Fruit fly (Drosophila melanogaster) ovary, adult (tissue): ENCODE data around the gene CG14891.

Experiments used
- CG17801 ChIP-seq: fragments of 200-800 bp; optimal IDR thresholded peaks from 2 replicates; lab custom pipeline; 2019; ENCODE audit warnings: missing biosample characterization, mild to moderate bottlenecking, missing genetic modification characterization, moderate library complexity; ENCODE audit not compliant: partially characterized antibody

The CG14891 gene

DNA sequence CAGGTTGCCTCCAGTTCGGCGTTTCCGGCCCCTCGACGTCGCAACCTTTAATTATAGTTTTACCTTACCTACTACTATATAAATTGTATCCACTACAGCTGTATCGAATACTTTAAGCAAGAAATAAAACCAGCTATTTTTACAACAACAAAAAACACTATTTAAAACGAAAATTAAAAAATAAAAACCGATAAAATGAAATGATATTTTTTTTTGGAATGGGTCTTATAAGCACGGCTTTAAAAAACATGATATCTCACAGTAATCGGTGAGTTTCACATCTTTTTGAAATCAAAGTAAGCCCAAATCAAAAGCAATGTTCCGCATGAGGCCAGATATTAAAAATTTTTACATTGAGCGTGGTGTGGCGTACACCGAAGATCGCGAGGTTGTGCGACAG, at the start of gene CG14891:
CG14891 (plus strand) TSS at position 301 of the 400 bp plus-strand sequence.
- TF ChIP-seq CG17801 (GFP tag; lab: Kevin White, UChicago), result no peak

DNA sequence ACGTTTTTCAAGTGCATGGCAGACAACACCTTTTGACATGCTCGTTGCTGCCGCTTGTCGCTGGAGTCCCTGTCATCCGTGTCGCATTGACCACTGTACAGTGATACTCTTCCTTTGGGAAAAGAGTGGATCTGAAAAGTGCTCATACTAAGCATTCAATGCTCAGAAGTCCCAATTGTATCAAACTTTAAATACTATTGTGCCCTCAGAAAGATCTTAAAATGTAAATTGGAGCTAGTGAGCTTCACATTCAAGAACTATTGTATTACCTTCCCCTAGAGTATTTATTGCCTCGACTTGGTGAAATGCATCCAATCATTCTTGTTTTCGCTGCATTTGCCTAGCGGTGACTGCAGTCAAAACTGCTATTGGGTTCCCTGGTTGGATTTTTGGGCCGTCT, 47.9 kb upstream of the CG14891 start:
- no peak for TF ChIP-seq CG17801 (GFP tag; lab: Kevin White, UChicago)

dm6 chr3R:16524178-16524577, 47.1 kb upstream of the CG14891 start:
- no peak for TF ChIP-seq CG17801 (GFP tag; lab: Kevin White, UChicago)

- no peak for TF ChIP-seq CG17801 (GFP tag; lab: Kevin White, UChicago)
Measured at dm6 chr3R:16524593-16525111, 46.7 kb upstream of the CG14891 start.

- no peak for TF ChIP-seq CG17801 (GFP tag; lab: Kevin White, UChicago)
Measured at dm6 chr3R:16525555-16525954, 45.8 kb upstream of the CG14891 start.

- no peak for TF ChIP-seq CG17801 (GFP tag; lab: Kevin White, UChicago)
Measured at dm6 chr3R:16526256-16526655, 45.1 kb upstream of the CG14891 start.

dm6 chr3R:16526697-16527370, 44.5 kb upstream of the CG14891 start:
- no peak for TF ChIP-seq CG17801 (GFP tag; lab: Kevin White, UChicago)

dm6 chr3R:16528429-16528828, 42.9 kb upstream of the CG14891 start:
- no peak for TF ChIP-seq CG17801 (GFP tag; lab: Kevin White, UChicago)

DNA sequence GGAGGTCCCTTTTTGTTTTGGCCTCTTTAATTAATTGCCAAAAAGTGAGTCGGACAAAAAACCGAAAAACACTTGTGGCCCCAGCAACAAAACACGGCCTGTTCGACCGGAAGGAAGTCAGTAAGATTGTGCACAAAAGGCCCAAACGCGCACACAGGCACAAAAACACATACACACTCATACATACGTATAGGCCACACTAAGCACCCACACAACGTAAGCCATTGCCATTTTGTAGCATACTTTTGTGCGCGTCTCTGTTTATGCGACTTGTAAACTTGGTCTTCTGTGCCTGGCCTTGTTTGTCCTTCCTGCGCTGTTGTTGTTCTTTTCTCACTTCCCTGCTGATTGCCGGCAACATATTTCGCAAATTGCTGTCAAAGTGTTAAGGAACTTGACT, 40.9 kb upstream of the CG14891 start:
- no peak for TF ChIP-seq CG17801 (GFP tag; lab: Kevin White, UChicago)

- TF ChIP-seq CG17801 (GFP tag; lab: Kevin White, UChicago), result no peak
Measured at dm6 chr3R:16533749-16534304, 37.5 kb upstream of the CG14891 start.

dm6 chr3R:16537307-16537706, 34.0 kb upstream of the CG14891 start:
- TF ChIP-seq CG17801 (GFP tag; lab: Kevin White, UChicago), result no peak

dm6 chr3R:16538862-16539437, 32.4 kb upstream of the CG14891 start:
- no peak for TF ChIP-seq CG17801 (GFP tag; lab: Kevin White, UChicago)

dm6 chr3R:16541293-16541692, 30.0 kb upstream of the CG14891 start:
- TF ChIP-seq CG17801 (GFP tag; lab: Kevin White, UChicago), result no peak

dm6 chr3R:16541932-16542331, 29.4 kb upstream of the CG14891 start:
- no peak for TF ChIP-seq CG17801 (GFP tag; lab: Kevin White, UChicago)

DNA sequence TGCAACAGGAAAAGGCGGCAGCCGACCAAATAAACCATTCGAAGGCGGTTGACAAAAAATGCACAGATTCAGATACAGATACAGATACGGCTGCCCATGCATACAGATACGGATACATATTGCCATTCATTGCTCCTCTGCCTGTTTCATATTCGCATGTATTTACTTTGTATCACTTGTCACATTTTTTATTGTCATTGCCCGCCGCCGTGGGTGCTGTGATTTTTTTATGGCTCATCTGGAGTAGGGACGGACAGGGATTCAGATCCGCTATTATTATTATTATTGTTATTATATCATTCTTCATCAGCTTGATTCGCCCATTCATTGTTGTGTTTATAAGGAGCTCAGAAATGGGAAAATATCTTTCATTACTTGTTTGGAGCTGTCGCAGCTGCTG, 28.8 kb upstream of the CG14891 start:
- no peak for TF ChIP-seq CG17801 (GFP tag; lab: Kevin White, UChicago)

DNA sequence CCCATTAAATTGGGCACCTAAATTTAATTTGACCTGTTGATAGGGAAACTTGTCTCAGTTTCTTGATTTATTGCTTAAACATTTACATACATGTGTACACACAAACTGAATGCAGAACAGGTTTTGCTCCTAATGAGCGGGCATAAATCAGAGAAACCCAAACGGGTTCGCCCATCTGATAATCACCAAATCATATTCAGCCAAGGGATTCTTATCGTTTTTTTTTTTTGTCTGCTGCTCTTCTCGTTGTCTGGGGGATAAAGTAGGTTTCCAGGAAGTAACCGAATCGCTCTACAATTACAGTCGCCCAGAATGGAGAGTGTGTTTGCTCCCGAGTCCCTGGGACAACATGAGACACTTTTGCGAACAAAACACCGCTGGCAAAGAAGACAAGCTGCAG, 25.6 kb upstream of the CG14891 start:
- TF ChIP-seq CG17801 (GFP tag; lab: Kevin White, UChicago), result no peak
